Fruit fly (Drosophila melanogaster): Measurements from ENCODE around the gene CG13454.

The CG13454 gene

dm6 chr3L:15508750-15509149 is 8.1 kb downstream of the CG13454 start, which contains the start of gene Z600:
Gene Z600, plus strand, starts transcription at chr3L:15509061.
- no peak for TF ChIP-seq noc (tag; optimal IDR thresholded peaks at IDR 0.05)

- peak; percentile 99 for TF ChIP-seq noc (tag; optimal IDR thresholded peaks at IDR 0.05)
Measured at dm6 chr3L:15508233-15508632, 8.6 kb downstream of the CG13454 start, which contains the start of gene CG7841. Gene CG7841, minus strand, starts transcription at chr3L:15508252.

dm6 chr3L:15507148-15507896 is 9.5 kb downstream of the CG13454 start:
- TF ChIP-seq noc (tag; optimal IDR thresholded peaks at IDR 0.05): no peak

dm6 chr3L:15506174-15506926 is 10.5 kb downstream of the CG13454 start:
- TF ChIP-seq noc (tag; optimal IDR thresholded peaks at IDR 0.05): no peak

- TF ChIP-seq noc (tag; optimal IDR thresholded peaks at IDR 0.05): no peak
Measured at dm6 chr3L:15504687-15505086, 12.2 kb downstream of the CG13454 start, which contains the start of gene CG7857. Gene CG7857, minus strand, starts transcription at chr3L:15504894.

- no peak for TF ChIP-seq noc (tag; optimal IDR thresholded peaks at IDR 0.05)
Measured at dm6 chr3L:15502256-15502655, 14.6 kb downstream of the CG13454 start.

- peak; percentile 9 for TF ChIP-seq noc (tag; optimal IDR thresholded peaks at IDR 0.05)
Measured at dm6 chr3L:15501646-15501972, 15.2 kb downstream of the CG13454 start.

- TF ChIP-seq noc (tag; optimal IDR thresholded peaks at IDR 0.05): peak; percentile 12
Measured at dm6 chr3L:15500813-15501645, 15.8 kb downstream of the CG13454 start, which contains the start of gene CG7272. Gene CG7272, plus strand, starts transcription at chr3L:15500938.

- TF ChIP-seq noc (tag; optimal IDR thresholded peaks at IDR 0.05): no peak
Measured at dm6 chr3L:15498745-15499144, 18.1 kb downstream of the CG13454 start, which contains the start of gene CG7275. Gene CG7275, plus strand, starts transcription at chr3L:15498959.

dm6 chr3L:15497902-15498301 is 19.0 kb downstream of the CG13454 start, which contains the start of gene CG7276:
Gene CG7276, plus strand, starts transcription at chr3L:15498202.
- no peak for TF ChIP-seq noc (tag; optimal IDR thresholded peaks at IDR 0.05)

- TF ChIP-seq noc (tag; optimal IDR thresholded peaks at IDR 0.05): no peak
Measured at dm6 chr3L:15496274-15496673, 20.6 kb downstream of the CG13454 start, which contains the start of gene CG13455. Gene CG13455, plus strand, starts transcription at chr3L:15496574.

- TF ChIP-seq noc (tag; optimal IDR thresholded peaks at IDR 0.05): no peak
Measured at dm6 chr3L:15495449-15495848, 21.4 kb downstream of the CG13454 start, which contains the start of gene CG12355. Gene CG12355, minus strand, starts transcription at chr3L:15495549.

dm6 chr3L:15494599-15495271 is 22.1 kb downstream of the CG13454 start:
- no peak for TF ChIP-seq noc (tag; optimal IDR thresholded peaks at IDR 0.05)

- no peak for TF ChIP-seq noc (tag; optimal IDR thresholded peaks at IDR 0.05)
Measured at dm6 chr3L:15493886-15494598, 22.8 kb downstream of the CG13454 start.

Data from whole organism, larva.